Worm (Caenorhabditis elegans): ENCODE data around the gene cki-1.
A peak's percentile ranks its signal among the peaks of the same experiment; 100 is the strongest.

Gene cki-1

ce11 chrII:7801255-7801654, 9.8 kb upstream of the cki-1 start:
- TF ChIP-seq sea-1 (GFP tag; conservative IDR thresholded peaks at IDR 0.05) (no peak), tbx-11 (GFP tag; IDR thresholded peaks at IDR 0.05) (no peak), aly-1 (tag; optimal IDR thresholded peaks at IDR 0.05) (no peak), ets-7 (tag; optimal IDR thresholded peaks at IDR 0.05) (no peak), B0310.2 (tag; optimal IDR thresholded peaks at IDR 0.05) (no peak), hnd-1 (tag; optimal IDR thresholded peaks at IDR 0.05) (no peak), hmg-4 (GFP tag; optimal IDR thresholded peaks at IDR 0.05) (no peak), F13C5.2 (tag; optimal IDR thresholded peaks at IDR 0.05) (no peak), scrt-1 (GFP tag; IDR thresholded peaks at IDR 0.05) (no peak), flt-1 (GFP tag; IDR thresholded peaks at IDR 0.05) (no peak)

DNA sequence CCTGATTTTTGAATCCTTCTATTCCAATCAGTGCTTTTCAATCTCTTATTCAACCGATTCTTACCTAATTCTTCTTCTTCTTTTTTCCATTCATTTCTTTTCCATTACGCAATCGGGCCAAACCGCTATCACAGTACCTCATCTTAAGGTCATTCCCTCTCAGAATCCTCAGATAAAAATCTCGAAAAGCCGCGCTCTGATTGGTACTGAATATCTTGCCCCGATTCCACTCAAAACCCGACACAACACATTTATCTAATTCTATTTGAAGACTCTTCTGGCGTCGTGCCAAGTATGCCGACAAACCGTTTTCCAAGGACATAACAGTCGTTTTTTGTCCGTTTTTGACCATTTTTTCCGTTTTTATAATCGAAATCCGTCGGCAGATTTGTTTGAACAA, 9.1 kb upstream of the cki-1 start:
- TF ChIP-seq hmg-4 (GFP tag; optimal IDR thresholded peaks at IDR 0.05): no peak
- TF ChIP-seq F13C5.2 (tag; optimal IDR thresholded peaks at IDR 0.05): no peak
- TF ChIP-seq tra-4 (tag; optimal IDR thresholded peaks at IDR 0.05): no peak
- no peak for TF ChIP-seq sea-1 (GFP tag; conservative IDR thresholded peaks at IDR 0.05)
- TF ChIP-seq hmbx-1 (tag; optimal IDR thresholded peaks at IDR 0.05): no peak
- TF ChIP-seq flt-1 (GFP tag; IDR thresholded peaks at IDR 0.05): no peak
- no peak for TF ChIP-seq ceh-36 (tag; optimal IDR thresholded peaks at IDR 0.05)
- TF ChIP-seq scrt-1 (GFP tag; IDR thresholded peaks at IDR 0.05): no peak
- no peak for TF ChIP-seq tbx-37 (GFP tag; conservative IDR thresholded peaks at IDR 0.05)
- TF ChIP-seq ama-1 (optimal IDR thresholded peaks at IDR 0.05): no peak
- no peak for TF ChIP-seq ceh-13 (GFP tag; optimal IDR thresholded peaks at IDR 0.05)
- TF ChIP-seq aly-1 (tag; optimal IDR thresholded peaks at IDR 0.05): no peak
- TF ChIP-seq tbx-11 (GFP tag; IDR thresholded peaks at IDR 0.05): no peak
- no peak for TF ChIP-seq hnd-1 (tag; optimal IDR thresholded peaks at IDR 0.05)
- no peak for TF ChIP-seq ets-7 (tag; optimal IDR thresholded peaks at IDR 0.05)
- no peak for TF ChIP-seq B0310.2 (tag; optimal IDR thresholded peaks at IDR 0.05)

- no peak for TF ChIP-seq ets-7 (tag; optimal IDR thresholded peaks at IDR 0.05)
Measured at ce11 chrII:7803174-7803573, 7.9 kb upstream of the cki-1 start.

ce11 chrII:7806054-7806453, 5.0 kb upstream of the cki-1 start:
- TF ChIP-seq tbx-37 (GFP tag; conservative IDR thresholded peaks at IDR 0.05) (no peak), flt-1 (GFP tag; IDR thresholded peaks at IDR 0.05) (no peak), B0310.2 (tag; optimal IDR thresholded peaks at IDR 0.05) (no peak)

DNA sequence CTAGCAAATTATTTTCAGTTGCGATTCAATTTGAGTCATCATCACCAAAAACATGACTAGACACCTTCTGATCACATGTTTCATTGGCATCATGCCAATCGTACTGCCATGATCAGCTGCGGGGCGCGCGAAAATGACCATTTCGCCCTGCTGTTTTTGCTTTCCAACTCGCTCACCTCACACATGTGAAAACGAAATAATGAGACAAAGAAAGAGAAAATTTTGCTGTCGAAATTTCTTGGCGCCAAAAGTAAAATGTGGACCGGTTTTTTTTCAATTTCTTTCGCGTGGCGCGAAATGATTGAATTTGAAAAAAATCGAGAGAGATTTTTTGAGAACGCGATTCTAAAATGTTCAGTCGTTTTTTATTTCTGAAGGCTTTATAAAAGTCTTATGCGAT, 4.2 kb upstream of the cki-1 start:
- TF ChIP-seq ceh-36 (tag; optimal IDR thresholded peaks at IDR 0.05) (no peak), hnd-1 (tag; optimal IDR thresholded peaks at IDR 0.05) (no peak), F13C5.2 (tag; optimal IDR thresholded peaks at IDR 0.05) (no peak)

ce11 chrII:7808153-7808552, 2.9 kb upstream of the cki-1 start:
- TF ChIP-seq hmbx-1 (tag; optimal IDR thresholded peaks at IDR 0.05) (no peak), tbx-37 (GFP tag; conservative IDR thresholded peaks at IDR 0.05) (no peak), ceh-36 (tag; optimal IDR thresholded peaks at IDR 0.05) (no peak), B0310.2 (tag; optimal IDR thresholded peaks at IDR 0.05) (no peak), tbx-11 (GFP tag; IDR thresholded peaks at IDR 0.05) (no peak), flt-1 (GFP tag; IDR thresholded peaks at IDR 0.05) (no peak), ama-1 (optimal IDR thresholded peaks at IDR 0.05) (no peak)

ce11 chrII:7808950-7809349, 2.1 kb upstream of the cki-1 start:
- TF ChIP-seq sea-1 (GFP tag; conservative IDR thresholded peaks at IDR 0.05): no peak
- TF ChIP-seq tbx-37 (GFP tag; conservative IDR thresholded peaks at IDR 0.05): no peak
- no peak for TF ChIP-seq ets-7 (tag; optimal IDR thresholded peaks at IDR 0.05)
- no peak for TF ChIP-seq tbx-11 (GFP tag; IDR thresholded peaks at IDR 0.05)
- no peak for TF ChIP-seq aly-1 (tag; optimal IDR thresholded peaks at IDR 0.05)
- no peak for TF ChIP-seq scrt-1 (GFP tag; IDR thresholded peaks at IDR 0.05)
- no peak for TF ChIP-seq B0310.2 (tag; optimal IDR thresholded peaks at IDR 0.05)
- no peak for TF ChIP-seq F13C5.2 (tag; optimal IDR thresholded peaks at IDR 0.05)
- TF ChIP-seq hmg-4 (GFP tag; optimal IDR thresholded peaks at IDR 0.05): no peak
- no peak for TF ChIP-seq pes-1 (GFP tag; IDR thresholded peaks at IDR 0.05)
- TF ChIP-seq flt-1 (GFP tag; IDR thresholded peaks at IDR 0.05): no peak
- no peak for TF ChIP-seq hnd-1 (tag; optimal IDR thresholded peaks at IDR 0.05)
- no peak for TF ChIP-seq ama-1 (optimal IDR thresholded peaks at IDR 0.05)
- TF ChIP-seq ceh-36 (tag; optimal IDR thresholded peaks at IDR 0.05): no peak
- TF ChIP-seq ceh-13 (GFP tag; optimal IDR thresholded peaks at IDR 0.05): no peak
- no peak for TF ChIP-seq hmbx-1 (tag; optimal IDR thresholded peaks at IDR 0.05)
- TF ChIP-seq tra-4 (tag; optimal IDR thresholded peaks at IDR 0.05): no peak

DNA sequence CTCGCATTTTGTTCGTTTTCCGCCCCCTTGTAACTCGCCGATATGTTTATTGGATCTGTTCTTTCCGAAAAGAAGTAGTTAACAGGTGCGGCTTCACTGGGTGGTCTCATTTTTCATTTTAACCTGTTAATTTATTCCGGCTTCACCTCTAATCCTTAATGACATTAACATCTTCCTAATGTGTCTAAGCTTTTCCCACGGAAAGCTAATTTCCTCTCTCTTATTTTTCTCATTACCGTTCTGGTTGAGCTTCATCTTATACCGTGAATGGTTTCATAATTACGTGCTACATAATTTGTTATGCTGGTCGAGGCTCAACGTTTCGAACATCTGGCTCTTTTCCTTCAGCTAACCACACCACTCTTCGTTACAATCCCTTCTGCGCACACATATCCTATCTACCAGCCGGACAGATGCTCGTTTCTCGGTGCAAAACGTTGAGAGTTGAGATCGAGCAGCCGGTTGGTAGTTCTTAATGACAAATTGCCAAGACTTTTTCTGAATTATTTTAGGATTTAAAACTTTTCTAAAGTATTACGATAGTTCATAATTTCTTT, 1.6 kb upstream of the cki-1 start:
- peak; percentile 58 for TF ChIP-seq hmg-4 (GFP tag; optimal IDR thresholded peaks at IDR 0.05)
- TF ChIP-seq ceh-36 (tag; optimal IDR thresholded peaks at IDR 0.05): peak; percentile 4
- peak; percentile 3 for TF ChIP-seq tra-4 (tag; optimal IDR thresholded peaks at IDR 0.05)
- TF ChIP-seq ceh-13 (GFP tag; optimal IDR thresholded peaks at IDR 0.05): no peak

ce11 chrII:7810162-7810868, 725 bp upstream of the cki-1 start:
- TF ChIP-seq ets-7 (tag; optimal IDR thresholded peaks at IDR 0.05) (no peak), ceh-13 (GFP tag; optimal IDR thresholded peaks at IDR 0.05) (no peak), scrt-1 (GFP tag; IDR thresholded peaks at IDR 0.05) (no peak), ceh-36 (tag; optimal IDR thresholded peaks at IDR 0.05) (no peak), hmg-4 (GFP tag; optimal IDR thresholded peaks at IDR 0.05) (no peak), F13C5.2 (tag; optimal IDR thresholded peaks at IDR 0.05) (no peak), B0310.2 (tag; optimal IDR thresholded peaks at IDR 0.05) (no peak), tbx-11 (GFP tag; IDR thresholded peaks at IDR 0.05) (no peak), tbx-37 (GFP tag; conservative IDR thresholded peaks at IDR 0.05) (no peak), hmbx-1 (tag; optimal IDR thresholded peaks at IDR 0.05) (no peak), aly-1 (tag; optimal IDR thresholded peaks at IDR 0.05) (no peak), tra-4 (tag; optimal IDR thresholded peaks at IDR 0.05) (no peak), ama-1 (optimal IDR thresholded peaks at IDR 0.05) (no peak), pes-1 (GFP tag; IDR thresholded peaks at IDR 0.05) (no peak)

Data from whole organism, early embryonic.